Worm (Caenorhabditis elegans) whole organism, L2 larva: ENCODE measurements around the gene ceh-10.

Source experiments
- alr-1 ChIP-seq: fragments of 150-350 bp; optimal IDR thresholded peaks from 2 replicates; lab custom pipeline; 2014; ENCODE audit warnings: missing biosample characterization, missing genetic modification characterization
- aly-2 ChIP-seq: fragments of 150-350 bp; optimal IDR thresholded peaks from 2 replicates; lab custom pipeline; 2014; ENCODE audit warnings: missing biosample characterization, missing genetic modification characterization
- dmd-4 ChIP-seq: sonication (generic microtip); optimal IDR thresholded peaks from 2 replicates; lab custom pipeline; 2017; ENCODE audit warnings: missing biosample characterization, missing genetic modification characterization
- fos-1 ChIP-seq: fragments of 150-350 bp; optimal IDR thresholded peaks from 2 replicates; lab custom pipeline; 2014; ENCODE audit warnings: missing biosample characterization, missing genetic modification characterization
- lin-39 ChIP-seq: fragments of 150-350 bp; optimal IDR thresholded peaks from 2 replicates; lab custom pipeline; 2014; ENCODE audit warnings: missing biosample characterization, missing genetic modification reagents, missing genetic modification characterization
- mab-5 ChIP-seq: fragments of 150-350 bp; optimal IDR thresholded peaks from 2 replicates; lab custom pipeline; 2014; ENCODE audit warnings: missing biosample characterization, missing genetic modification characterization
- nhr-23 ChIP-seq: fragments of 150-350 bp; optimal IDR thresholded peaks from 2 replicates; lab custom pipeline; 2014; ENCODE audit warnings: missing biosample characterization, missing genetic modification reagents, missing genetic modification characterization
- nhr-6 ChIP-seq: fragments of 150-350 bp; optimal IDR thresholded peaks from 2 replicates; lab custom pipeline; 2014; ENCODE audit warnings: missing biosample characterization, missing genetic modification characterization
- skn-1 ChIP-seq: sonication (generic microtip); optimal IDR thresholded peaks from 2 replicates; lab custom pipeline; 2017; ENCODE audit warnings: missing biosample characterization, missing genetic modification characterization
- snpc-4 ChIP-seq: fragments of 150-350 bp; optimal IDR thresholded peaks from 2 replicates; lab custom pipeline; 2014; ENCODE audit warnings: missing biosample characterization, missing genetic modification characterization
- unc-39 ChIP-seq: fragments of 150-350 bp; optimal IDR thresholded peaks from 2 replicates; lab custom pipeline; 2014; ENCODE audit warnings: missing biosample characterization, missing genetic modification characterization
- unc-62 ChIP-seq: fragments of 150-350 bp; optimal IDR thresholded peaks from 2 replicates; lab custom pipeline; 2014; ENCODE audit warnings: missing biosample characterization, missing genetic modification reagents, missing genetic modification characterization
- ztf-4 ChIP-seq: fragments of 150-350 bp; optimal IDR thresholded peaks from 2 replicates; lab custom pipeline; 2014; ENCODE audit warnings: missing biosample characterization, missing genetic modification characterization

DNA sequence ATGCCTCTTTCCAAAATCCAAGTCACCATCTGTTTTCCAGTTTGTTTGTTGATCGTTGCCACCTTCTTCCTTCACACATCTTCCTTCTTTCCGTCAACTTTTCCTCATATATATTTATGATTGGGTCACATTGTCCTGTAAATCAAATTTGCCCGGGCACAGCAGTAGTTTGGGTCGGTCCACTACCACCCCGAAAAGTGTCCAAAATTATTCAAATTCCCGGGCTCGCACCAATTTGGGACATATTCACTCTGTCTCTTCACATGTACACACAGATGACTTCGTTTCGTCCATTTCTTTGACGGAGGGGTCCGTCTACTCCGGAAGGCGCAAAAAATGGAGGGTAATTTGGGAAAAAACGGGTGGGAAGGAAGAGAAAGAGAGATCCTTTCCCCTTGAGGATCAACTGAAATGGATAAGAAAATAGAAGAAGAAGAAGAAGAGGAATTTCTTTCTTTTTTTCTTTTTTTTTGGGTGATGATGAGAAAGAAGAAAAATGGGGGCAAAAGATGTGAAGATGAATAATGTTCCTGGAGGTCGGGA is 28.1 kb downstream of the ceh-10 start:
- TF ChIP-seq skn-1 (no peak), aly-2 (tag; lab: Kevin White, UChicago) (no peak), unc-39 (tag; lab: Kevin White, UChicago) (no peak), mab-5 (tag; lab: Kevin White, UChicago) (no peak), nhr-23 (tag; lab: Kevin White, UChicago) (no peak), fos-1 (tag; lab: Kevin White, UChicago) (no peak), ztf-4 (tag; lab: Kevin White, UChicago) (no peak), unc-62 (GFP tag; lab: Kevin White, UChicago) (no peak), dmd-4 (tag; lab: Kevin White, UChicago) (no peak), snpc-4 (tag; lab: Kevin White, UChicago) (no peak), lin-39 (tag; lab: Kevin White, UChicago) (no peak), alr-1 (tag; lab: Kevin White, UChicago) (no peak), nhr-6 (no peak)
